Worm (Caenorhabditis elegans): ENCODE measurements around the gene F53C3.3.

DNA sequence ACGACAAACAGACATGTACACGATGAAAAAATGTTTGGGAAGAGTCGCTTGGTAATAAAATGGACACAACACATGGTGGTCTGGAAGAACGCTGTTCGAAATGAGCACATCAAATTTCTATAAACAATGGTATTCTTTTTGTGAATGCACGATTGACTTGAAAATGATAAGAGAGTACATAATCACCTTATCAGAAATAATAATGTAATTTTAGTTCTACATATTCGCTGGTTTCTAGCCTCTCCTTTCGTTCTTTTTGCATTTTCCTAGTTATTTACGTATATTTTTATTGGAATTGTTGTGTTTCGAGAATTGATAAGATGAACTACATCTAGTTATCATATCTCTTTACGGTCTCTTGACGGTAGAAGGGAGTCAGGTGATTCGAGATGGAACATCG, 51.4 kb downstream of the F53C3.3 start:
- TF ChIP-seq skn-1 (tag; optimal IDR thresholded peaks at IDR 0.05) (no peak), nhr-11 (tag; optimal IDR thresholded peaks at IDR 0.05) (no peak)
